Worm (Caenorhabditis elegans) whole organism, L4 larva: Measurements from ENCODE around the gene D1086.1.

ENCODE experiments used
- F10B5.3 ChIP-seq: sonication (generic microtip); optimal IDR thresholded peaks from 2 replicates; lab custom pipeline; 2016; ENCODE audit warnings: mild to moderate bottlenecking, missing genetic modification characterization, missing compliant biosample characterization
- F44E2.7 ChIP-seq: fragments of 200-800 bp; sonication (Bioruptor generic); IDR thresholded peaks from 2 replicates; pipeline ENCODE4 v2.1.2; 2022; ENCODE audit warnings: missing genetic modification characterization, missing compliant biosample characterization
- R02D3.7 ChIP-seq: fragments of 150-350 bp; sonication (generic microtip); optimal IDR thresholded peaks from 3 replicates; lab custom pipeline; 2014; ENCODE audit warnings: missing biosample characterization, missing genetic modification characterization
- T20F7.1 ChIP-seq: fragments of 200-800 bp; sonication (Bioruptor generic); optimal IDR thresholded peaks from 2 replicates; lab custom pipeline; 2018; ENCODE audit warnings: mild to moderate bottlenecking, missing genetic modification characterization, missing compliant biosample characterization
- Y105C5A.15 ChIP-seq: fragments of 200-800 bp; sonication (Bioruptor generic); IDR thresholded peaks from 2 replicates; pipeline ENCODE4 v1.3.6; 2022; ENCODE audit warnings: missing genetic modification characterization, missing compliant biosample characterization
- ZK546.5 ChIP-seq, 2 experiments: sonication (generic microtip); optimal IDR thresholded peaks; 2 replicates each; lab custom pipeline; 2017; ENCODE audit warnings: missing biosample characterization in 2 of 2, missing genetic modification characterization in 2 of 2
- attf-4 ChIP-seq: sonication (generic microtip); optimal IDR thresholded peaks from 3 replicates; lab custom pipeline; 2017; ENCODE audit warnings: missing biosample characterization, missing genetic modification characterization
- ceh-20 ChIP-seq: fragments of 200-800 bp; sonication (Bioruptor generic); IDR thresholded peaks from 2 replicates; pipeline ENCODE4 v1.3.6; 2022; ENCODE audit warnings: missing genetic modification reagents, missing genetic modification characterization, missing compliant biosample characterization
- ceh-44 ChIP-seq: fragments of 200-800 bp; sonication (Bioruptor generic); IDR thresholded peaks from 2 replicates; pipeline ENCODE4 v1.3.6; 2022; ENCODE audit warnings: missing genetic modification reagents, missing genetic modification characterization, missing compliant biosample characterization
- ceh-82 ChIP-seq: sonication (generic microtip); optimal IDR thresholded peaks from 2 replicates; lab custom pipeline; 2017; ENCODE audit warnings: missing biosample characterization, missing genetic modification characterization
- daf-12 ChIP-seq: fragments of 150-350 bp; optimal IDR thresholded peaks from 2 replicates; lab custom pipeline; 2014; ENCODE audit warnings: missing biosample characterization, missing genetic modification reagents, missing genetic modification characterization
- daf-16 ChIP-seq, 3 experiments: sonication (generic microtip); optimal IDR thresholded peaks; 2 replicates each; lab custom pipeline; 2016 to 2017; ENCODE audit warnings: missing genetic modification characterization in 3 of 3, missing genetic modification reagents in 3 of 3, mild to moderate bottlenecking in 2 of 3, missing compliant biosample characterization in 2 of 3, missing biosample characterization in 1 of 3, moderate library complexity in 1 of 3
- daf-8 ChIP-seq: fragments of 200-800 bp; sonication (Bioruptor generic); IDR thresholded peaks from 2 replicates; pipeline ENCODE4 v1.3.6; 2022; ENCODE audit warnings: missing genetic modification characterization, missing compliant biosample characterization
- dmd-6 ChIP-seq: fragments of 200-800 bp; sonication (Bioruptor generic); IDR thresholded peaks from 2 replicates; pipeline ENCODE4 v1.3.6; 2022; ENCODE audit warnings: missing genetic modification reagents, missing genetic modification characterization, missing compliant biosample characterization
- dve-1 ChIP-seq: sonication (generic microtip); optimal IDR thresholded peaks from 2 replicates; lab custom pipeline; 2017; ENCODE audit warnings: antibody characterized with exemption, mild to moderate bottlenecking, missing genetic modification characterization, missing compliant biosample characterization; ENCODE audit not compliant: insufficient read depth
- egl-43 ChIP-seq: fragments of 200-800 bp; sonication (Bioruptor generic); IDR thresholded peaks from 2 replicates; pipeline ENCODE4 v1.3.6; 2022; ENCODE audit warnings: missing genetic modification reagents, missing genetic modification characterization, missing compliant biosample characterization
- fkh-10 ChIP-seq: fragments of 150-350 bp; optimal IDR thresholded peaks from 2 replicates; lab custom pipeline; 2014; ENCODE audit warnings: missing biosample characterization, missing genetic modification reagents, missing genetic modification characterization
- gei-8 ChIP-seq: fragments of 200-800 bp; sonication (Bioruptor generic); optimal IDR thresholded peaks from 2 replicates; lab custom pipeline; 2018; ENCODE audit warnings: mild to moderate bottlenecking, missing genetic modification characterization, missing compliant biosample characterization
- lin-1 ChIP-seq: fragments of 200-800 bp; sonication (Bioruptor generic); IDR thresholded peaks from 2 replicates; pipeline ENCODE4 v1.3.6; 2022; ENCODE audit warnings: missing genetic modification reagents, missing genetic modification characterization, missing compliant biosample characterization
- lin-39 ChIP-seq: fragments of 150-350 bp; optimal IDR thresholded peaks from 2 replicates; lab custom pipeline; 2014; ENCODE audit warnings: missing biosample characterization, missing genetic modification reagents, missing genetic modification characterization
- lsy-2 ChIP-seq, 2 experiments: fragments of 150-350 bp in 1 of 2; sonication (generic microtip) in 1 of 2; optimal IDR thresholded peaks; 2 replicates each; lab custom pipeline; 2014 to 2017; ENCODE audit warnings: missing biosample characterization in 2 of 2, missing genetic modification characterization in 2 of 2
- mdl-1 ChIP-seq, 2 experiments: fragments of 150-350 bp in 1 of 2; sonication (generic microtip) in 1 of 2; optimal IDR thresholded peaks; 2 replicates each; lab custom pipeline; 2014 to 2017; ENCODE audit warnings: missing biosample characterization in 2 of 2, missing genetic modification characterization in 2 of 2
- mes-2 ChIP-seq: sonication (generic microtip); optimal IDR thresholded peaks from 2 replicates; lab custom pipeline; 2016; ENCODE audit warnings: missing genotype, mild to moderate bottlenecking, missing genetic modification characterization, missing compliant biosample characterization; ENCODE audit not compliant: poor library complexity, severe bottlenecking
- nhr-11 ChIP-seq: fragments of 150-350 bp; optimal IDR thresholded peaks from 2 replicates; lab custom pipeline; 2014; ENCODE audit warnings: missing biosample characterization, missing genetic modification characterization
- nhr-111 ChIP-seq: fragments of 200-800 bp; sonication (Bioruptor generic); optimal IDR thresholded peaks from 2 replicates; lab custom pipeline; 2018; ENCODE audit warnings: mild to moderate bottlenecking, missing genetic modification characterization, missing compliant biosample characterization
- nhr-25 ChIP-seq: sonication (generic microtip); optimal IDR thresholded peaks from 2 replicates; lab custom pipeline; 2017; ENCODE audit warnings: missing genetic modification characterization, mild to moderate bottlenecking, missing compliant biosample characterization, antibody characterized with exemption, moderate library complexity, borderline replicate concordance; ENCODE audit not compliant: insufficient read depth
- nhr-41 ChIP-seq: fragments of 200-800 bp; sonication (Bioruptor generic); IDR thresholded peaks from 2 replicates; pipeline ENCODE4 v1.3.6; 2022; ENCODE audit warnings: missing genetic modification reagents, missing genetic modification characterization, missing compliant biosample characterization
- nhr-42 ChIP-seq: fragments of 200-800 bp; sonication (Bioruptor generic); IDR thresholded peaks from 2 replicates; pipeline ENCODE4 v1.3.6; 2022; ENCODE audit warnings: missing genetic modification characterization, missing compliant biosample characterization
- nhr-48 ChIP-seq: sonication (generic microtip); optimal IDR thresholded peaks from 2 replicates; lab custom pipeline; 2016; ENCODE audit warnings: mild to moderate bottlenecking, missing genetic modification characterization, missing compliant biosample characterization
- nhr-6 ChIP-seq: fragments of 150-350 bp; optimal IDR thresholded peaks from 2 replicates; lab custom pipeline; 2014; ENCODE audit warnings: missing biosample characterization, missing genetic modification characterization
- pha-4 ChIP-seq, 2 experiments: fragments of 150-350 bp in 1 of 2; fragments of 200-800 bp in 1 of 2; sonication (Bioruptor generic) in 1 of 2; IDR thresholded peaks in 1 of 2; optimal IDR thresholded peaks in 1 of 2; 2 replicates each; pipeline versions ENCODE4 v1.3.6 to Lab custom; 2014 to 2022; ENCODE audit warnings: missing genetic modification characterization in 2 of 2, missing genetic modification reagents in 2 of 2, missing biosample characterization in 1 of 2, missing compliant biosample characterization in 1 of 2
- php-3 ChIP-seq: fragments of 200-800 bp; sonication (Bioruptor generic); IDR thresholded peaks from 2 replicates; pipeline ENCODE4 v1.3.6; 2022; ENCODE audit warnings: missing genetic modification reagents, missing genetic modification characterization, missing compliant biosample characterization
- pqm-1 ChIP-seq: sonication (generic microtip); optimal IDR thresholded peaks from 2 replicates; lab custom pipeline; 2017; ENCODE audit warnings: missing biosample characterization, missing genetic modification characterization
- set-16 ChIP-seq: fragments of 200-800 bp; sonication (Bioruptor generic); IDR thresholded peaks from 2 replicates; pipeline ENCODE4 v1.3.6; 2022; ENCODE audit warnings: missing genetic modification reagents, missing genetic modification characterization, missing compliant biosample characterization
- snpc-1.2 ChIP-seq: fragments of 200-800 bp; sonication (Bioruptor generic); IDR thresholded peaks from 2 replicates; pipeline ENCODE4 v1.3.6; 2022; ENCODE audit warnings: missing genetic modification reagents, missing genetic modification characterization, missing compliant biosample characterization
- spr-3 ChIP-seq: fragments of 200-800 bp; sonication (Bioruptor generic); optimal IDR thresholded peaks from 2 replicates; lab custom pipeline; 2018; ENCODE audit warnings: mild to moderate bottlenecking, missing genetic modification characterization, missing compliant biosample characterization
- tra-1 ChIP-seq: fragments of 200-800 bp; sonication (Bioruptor generic); IDR thresholded peaks from 2 replicates; pipeline ENCODE4 v1.3.6; 2022; ENCODE audit warnings: missing genetic modification reagents, missing genetic modification characterization, missing compliant biosample characterization
- unc-130 ChIP-seq: sonication (generic microtip); optimal IDR thresholded peaks from 2 replicates; lab custom pipeline; 2016; ENCODE audit warnings: missing genetic modification reagents, missing genetic modification characterization, missing compliant biosample characterization
- zfp-3 ChIP-seq: fragments of 200-800 bp; sonication (Bioruptor generic); conservative IDR thresholded peaks from 2 replicates; pipeline ENCODE4 v1.3.6; 2022; ENCODE audit warnings: missing genetic modification reagents, missing genetic modification characterization, missing compliant biosample characterization
- zip-11 ChIP-seq: fragments of 200-800 bp; sonication (Bioruptor generic); IDR thresholded peaks from 2 replicates; pipeline ENCODE4 v1.3.6; 2022; ENCODE audit warnings: missing genetic modification characterization, missing compliant biosample characterization

The D1086.1 gene

DNA sequence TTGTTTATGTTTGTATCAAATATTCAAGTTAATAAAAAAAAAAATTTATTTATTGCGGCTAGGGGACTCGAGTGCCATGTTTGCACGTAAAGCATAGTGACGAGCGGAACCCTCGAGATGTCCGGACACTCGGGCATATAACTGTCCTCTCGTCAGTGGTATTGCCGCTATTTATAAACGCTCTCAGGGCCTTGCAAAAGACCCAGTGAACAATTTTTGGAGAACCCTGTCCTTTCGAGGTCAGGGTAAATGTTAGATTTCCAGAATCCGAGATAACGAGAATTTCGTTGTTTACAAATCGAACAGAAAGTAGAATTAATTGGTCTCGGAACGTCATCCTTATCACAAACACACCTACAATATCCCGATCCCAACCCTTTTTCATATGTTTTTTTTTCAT lies 6.3 kb upstream of the D1086.1 start, which contains the start of gene D1086.3 (continued):
- TF ChIP-seq snpc-1.2 (peak; percentile 73; the same call in 1 of the 2 replicates), ceh-20 (GFP tag; lab: Robert Waterston, UW) (no peak), attf-4 (no peak), Y105C5A.15 (GFP tag; lab: Robert Waterston, UW) (no peak), F10B5.3 (peak; percentile 62), nhr-6 (tag; lab: Kevin White, UChicago) (no peak), lsy-2 (tag; optimal IDR thresholded peaks at IDR 0.05; lab: Kevin White, UChicago) (peak in 1 of 2 experiments; percentile 37), ZK546.5 (tag; optimal IDR thresholded peaks at IDR 0.05; lab: Kevin White, UChicago) (no peak), F44E2.7 (GFP tag; lab: Robert Waterston, UW) (no peak), mes-2 (tag; lab: Kevin White, UChicago) (peak; percentile 74), lin-39 (tag; lab: Kevin White, UChicago) (no peak), T20F7.1 (GFP tag; lab: Kevin White, UChicago) (no peak), dmd-6 (no peak), daf-8 (no peak), zfp-3 (no peak), lin-1 (GFP tag; lab: Robert Waterston, UW) (0 out of 2 replicates have a peak, but pooled peaks have one; percentile 42), pha-4 (GFP tag; IDR thresholded peaks at IDR 0.05; lab: Robert Waterston, UW) (0 out of 2 replicates have a peak, but pooled peaks have one; percentile 39), pha-4 (tag; optimal IDR thresholded peaks at IDR 0.05; lab: Kevin White, UChicago) (no peak), ceh-44 (GFP tag; lab: Robert Waterston, UW) (no peak), pqm-1 (tag; lab: Kevin White, UChicago) (no peak), egl-43 (GFP tag; lab: Robert Waterston, UW) (no peak), spr-3 (GFP tag; lab: Kevin White, UChicago) (no peak), nhr-48 (tag; lab: Kevin White, UChicago) (no peak), unc-130 (GFP tag; lab: Kevin White, UChicago) (no peak), daf-12 (tag; lab: Kevin White, UChicago) (no peak), tra-1 (no peak)

ce11 chrV:14093805-14094204 lies 4.9 kb upstream of the D1086.1 start, which contains the start of gene D1086.8:
D1086.8 (plus strand) TSS chrV:14094105.
- TF ChIP-seq R02D3.7 (tag; lab: Kevin White, UChicago) (no peak), lsy-2 (tag; optimal IDR thresholded peaks at IDR 0.05; lab: Kevin White, UChicago) (peak in 1 of 2 experiments; percentile 17), daf-16 (GFP tag; optimal IDR thresholded peaks at IDR 0.05; lab: Kevin White, UChicago) (peak in 1 of 2 experiments; percentile 13), daf-16 (tag; optimal IDR thresholded peaks at IDR 0.05; lab: Kevin White, UChicago) (no peak), nhr-111 (GFP tag; lab: Kevin White, UChicago) (no peak)

DNA sequence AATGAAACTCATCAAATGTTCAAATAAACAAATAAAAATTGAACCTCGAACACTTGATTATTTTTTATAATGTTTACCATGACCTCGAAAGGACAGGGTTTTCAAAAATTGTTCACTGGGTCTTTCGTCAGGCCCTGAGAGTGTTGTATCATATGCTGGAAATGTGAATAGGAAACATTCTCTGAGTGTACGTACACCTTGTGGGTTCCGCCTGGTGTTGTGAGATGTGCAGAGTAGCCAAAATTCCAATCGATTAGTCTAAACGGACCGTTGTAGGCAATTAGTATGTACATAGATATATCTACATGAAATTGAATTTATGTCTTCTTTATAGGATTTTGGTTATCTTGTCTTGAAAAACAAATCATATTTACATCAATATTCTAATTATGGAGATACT lies 4.1 kb upstream of the D1086.1 start:
- no peak for TF ChIP-seq php-3 (GFP tag; lab: Robert Waterston, UW)
- no peak for TF ChIP-seq daf-8
- no peak for TF ChIP-seq dve-1 (tag; lab: Kevin White, UChicago)
- no peak for TF ChIP-seq zip-11
- TF ChIP-seq nhr-41, result no peak
- no peak for TF ChIP-seq nhr-42
- TF ChIP-seq nhr-48 (tag; lab: Kevin White, UChicago), result no peak
- no peak for TF ChIP-seq F10B5.3
- no peak for TF ChIP-seq gei-8 (GFP tag; lab: Kevin White, UChicago)
- TF ChIP-seq ceh-82, result no peak
- TF ChIP-seq egl-43 (GFP tag; lab: Robert Waterston, UW), result no peak
- no peak for TF ChIP-seq set-16 (GFP tag; lab: Robert Waterston, UW)
- no peak for TF ChIP-seq mdl-1 (tag; optimal IDR thresholded peaks at IDR 0.05; lab: Kevin White, UChicago)
- TF ChIP-seq nhr-25 (tag; lab: Kevin White, UChicago), result no peak
- no peak for TF ChIP-seq tra-1
- no peak for TF ChIP-seq attf-4
- no peak for TF ChIP-seq fkh-10
- no peak for TF ChIP-seq nhr-11 (tag; lab: Kevin White, UChicago)
